Worm (Caenorhabditis elegans) whole organism, L4/young adult: ENCODE data around the gene srh-292.

Experiments used
- W03F9.2 ChIP-seq: fragments of 150-350 bp; optimal IDR thresholded peaks from 2 replicates; lab custom pipeline; 2014; ENCODE audit warnings: missing biosample characterization, missing genetic modification characterization
- dao-5 ChIP-seq: sonication (generic microtip); optimal IDR thresholded peaks from 2 replicates; lab custom pipeline; 2016; ENCODE audit warnings: missing genotype, missing genetic modification characterization, moderate library complexity, missing compliant biosample characterization

DNA sequence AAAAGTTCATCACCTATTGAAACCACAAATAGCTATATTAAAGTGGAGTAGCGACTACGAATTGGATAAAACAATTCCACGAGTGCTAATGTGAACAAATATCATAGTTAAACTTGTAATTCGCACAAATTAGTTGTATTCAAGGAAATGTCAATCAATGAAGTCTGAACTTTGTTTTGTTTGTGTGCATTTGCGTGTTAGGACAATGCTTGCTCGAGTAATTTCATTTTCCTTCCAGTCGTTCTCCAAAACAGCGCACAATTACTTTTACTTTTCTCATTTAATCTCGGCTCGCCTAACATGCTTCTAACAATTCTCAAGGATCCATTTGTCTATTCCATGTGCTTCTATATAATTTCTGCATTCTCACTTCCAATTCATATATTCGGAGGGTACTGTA is 22.0 kb downstream of the srh-292 start, which contains the start of gene srh-301:
- TF ChIP-seq dao-5 (no peak), W03F9.2 (tag; lab: Kevin White, UChicago) (no peak)
